Worm (Caenorhabditis elegans) whole organism, late embryonic: ENCODE data around the gene nhr-34.

Experiments used
- C08G9.2 ChIP-seq: sonication (generic microtip); optimal IDR thresholded peaks from 2 replicates; lab custom pipeline; 2016; ENCODE audit warnings: mild to moderate bottlenecking, missing genetic modification characterization, moderate library complexity, missing compliant biosample characterization
- ahr-1 ChIP-seq: sonication (generic microtip); optimal IDR thresholded peaks from 2 replicates; lab custom pipeline; 2016; ENCODE audit warnings: missing genetic modification characterization, missing compliant biosample characterization
- ceh-2 ChIP-seq: sonication (generic microtip); optimal IDR thresholded peaks from 2 replicates; lab custom pipeline; 2016; ENCODE audit warnings: missing genotype, missing genetic modification characterization, missing compliant biosample characterization
- ceh-34 ChIP-seq: sonication (generic microtip); optimal IDR thresholded peaks from 2 replicates; lab custom pipeline; 2016; ENCODE audit warnings: mild to moderate bottlenecking, missing genetic modification characterization, missing compliant biosample characterization
- elt-2 ChIP-seq: sonication (generic microtip); optimal IDR thresholded peaks from 2 replicates; lab custom pipeline; 2016; ENCODE audit warnings: missing genetic modification reagents, missing genetic modification characterization, missing compliant biosample characterization
- fkh-10 ChIP-seq: fragments of 150-350 bp; optimal IDR thresholded peaks from 2 replicates; lab custom pipeline; 2014; ENCODE audit warnings: missing biosample characterization, missing genetic modification reagents, missing genetic modification characterization
- hlh-13 ChIP-seq: fragments of 200-800 bp; sonication (Bioruptor generic); optimal IDR thresholded peaks from 2 replicates; lab custom pipeline; 2018; ENCODE audit warnings: mild to moderate bottlenecking, missing genetic modification characterization, missing compliant biosample characterization
- hlh-8 ChIP-seq: sonication (generic microtip); optimal IDR thresholded peaks from 2 replicates; lab custom pipeline; 2016; ENCODE audit warnings: missing genotype, missing genetic modification characterization, missing compliant biosample characterization
- lim-6 ChIP-seq: sonication (generic microtip); optimal IDR thresholded peaks from 2 replicates; lab custom pipeline; 2016; ENCODE audit warnings: missing genetic modification characterization, missing compliant biosample characterization
- nhr-11 ChIP-seq: fragments of 150-350 bp; optimal IDR thresholded peaks from 2 replicates; lab custom pipeline; 2014; ENCODE audit warnings: missing biosample characterization, missing genetic modification characterization
- pqm-1 ChIP-seq: sonication (generic microtip); optimal IDR thresholded peaks from 2 replicates; lab custom pipeline; 2016; ENCODE audit warnings: missing genetic modification characterization, missing compliant biosample characterization

ce11 chrIV:9625829-9626228, 49.6 kb downstream of the nhr-34 start:
- no peak for TF ChIP-seq hlh-8
- TF ChIP-seq hlh-13 (GFP tag; lab: Kevin White, UChicago) = no peak
- TF ChIP-seq pqm-1 = no peak
- no peak for TF ChIP-seq ahr-1 (tag; lab: Kevin White, UChicago)
- TF ChIP-seq C08G9.2 (tag; lab: Kevin White, UChicago) = no peak
- TF ChIP-seq ceh-2 = no peak
- no peak for TF ChIP-seq elt-2 (tag; lab: Kevin White, UChicago)
- no peak for TF ChIP-seq lim-6
- TF ChIP-seq ceh-34 = no peak
- TF ChIP-seq nhr-11 (tag; lab: Kevin White, UChicago) = no peak
- TF ChIP-seq fkh-10 (GFP tag; lab: Kevin White, UChicago) = no peak
